Fruit fly (Drosophila melanogaster) whole organism, embryonic: ENCODE data around the gene aop.
A peak's percentile ranks its signal among the peaks of the same experiment; 100 is the strongest.

Experiments used
- Bgb ChIP-seq: fragments of 200-800 bp; sonication (Bioruptor generic); IDR thresholded peaks from 2 replicates; pipeline ENCODE4 v1.3.6; 2022; ENCODE audit warnings: missing biosample characterization, missing genetic modification characterization; ENCODE audit not compliant: partially characterized antibody
- CG10274 ChIP-seq: fragments of 200-800 bp; sonication (Bioruptor generic); optimal IDR thresholded peaks from 3 replicates; lab custom pipeline; 2017; ENCODE audit warnings: missing biosample characterization, mild to moderate bottlenecking, missing genetic modification characterization
- CG14014 ChIP-seq: fragments of 200-800 bp; sonication (Bioruptor generic); IDR thresholded peaks from 2 replicates; pipeline ENCODE4 v1.3.6; 2022; ENCODE audit warnings: missing biosample characterization, missing genetic modification characterization
- CG1602 ChIP-seq: fragments of 200-800 bp; sonication (Bioruptor generic); optimal IDR thresholded peaks from 3 replicates; lab custom pipeline; 2016; ENCODE audit warnings: missing biosample characterization, missing genetic modification characterization
- CG16815 ChIP-seq: fragments of 200-800 bp; sonication (Bioruptor generic); optimal IDR thresholded peaks from 3 replicates; lab custom pipeline; 2017; ENCODE audit warnings: missing biosample characterization, mild to moderate bottlenecking, missing genetic modification characterization
- CG17328 ChIP-seq: fragments of 200-800 bp; sonication (Bioruptor generic); IDR thresholded peaks from 2 replicates; pipeline ENCODE4 v1.3.6; 2022; ENCODE audit warnings: missing biosample characterization, missing genetic modification characterization
- CG17385 ChIP-seq: fragments of 200-800 bp; sonication (Bioruptor generic); optimal IDR thresholded peaks from 3 replicates; lab custom pipeline; 2018; ENCODE audit warnings: missing biosample characterization, mild to moderate bottlenecking, missing genetic modification characterization
- CG17912 ChIP-seq: fragments of 200-800 bp; sonication (Bioruptor generic); optimal IDR thresholded peaks from 2 replicates; lab custom pipeline; 2018; ENCODE audit warnings: missing biosample characterization, mild to moderate bottlenecking, missing genetic modification characterization
- CG18011 ChIP-seq: fragments of 200-800 bp; sonication (Bioruptor generic); optimal IDR thresholded peaks from 2 replicates; lab custom pipeline; 2017; ENCODE audit warnings: missing biosample characterization, missing genetic modification characterization, mild to moderate bottlenecking, moderate library complexity, missing genotype
- CG18764 ChIP-seq: fragments of 200-800 bp; sonication (Bioruptor generic); optimal IDR thresholded peaks from 3 replicates; lab custom pipeline; 2016; ENCODE audit warnings: missing biosample characterization, missing genetic modification characterization
- CG2120 ChIP-seq: fragments of 200-800 bp; sonication (Bioruptor generic); optimal IDR thresholded peaks from 3 replicates; lab custom pipeline; 2016; ENCODE audit warnings: missing biosample characterization, missing genetic modification characterization
- CG2678 ChIP-seq: fragments of 200-800 bp; sonication (Bioruptor generic); optimal IDR thresholded peaks from 3 replicates; lab custom pipeline; 2019; ENCODE audit warnings: missing biosample characterization, mild to moderate bottlenecking, missing genetic modification characterization, moderate library complexity
- CG30403 ChIP-seq: fragments of 200-800 bp; sonication (Bioruptor generic); optimal IDR thresholded peaks from 3 replicates; lab custom pipeline; 2016; ENCODE audit warnings: missing biosample characterization, missing genetic modification characterization
- CG31365 ChIP-seq: fragments of 200-800 bp; sonication (Bioruptor generic); optimal IDR thresholded peaks from 2 replicates; lab custom pipeline; 2018; ENCODE audit warnings: missing biosample characterization, mild to moderate bottlenecking, missing genetic modification characterization
- CG31441 ChIP-seq: fragments of 200-800 bp; sonication (Bioruptor generic); IDR thresholded peaks from 2 replicates; pipeline ENCODE4 v1.3.6; 2022; ENCODE audit warnings: missing biosample characterization, missing genetic modification characterization
- CG33213 ChIP-seq: fragments of 200-800 bp; sonication (Bioruptor generic); optimal IDR thresholded peaks from 3 replicates; lab custom pipeline; 2016; ENCODE audit warnings: missing biosample characterization, missing genetic modification characterization
- CG5245 ChIP-seq: fragments of 200-800 bp; sonication (Bioruptor generic); optimal IDR thresholded peaks from 3 replicates; lab custom pipeline; 2016; ENCODE audit warnings: missing biosample characterization, missing genetic modification characterization
- CG6175 ChIP-seq: fragments of 200-800 bp; sonication (Bioruptor generic); IDR thresholded peaks from 3 replicates; pipeline ENCODE4 v1.3.6; 2022; ENCODE audit warnings: missing biosample characterization, missing genetic modification characterization
- CG6689 ChIP-seq: fragments of 200-800 bp; sonication (Bioruptor generic); IDR thresholded peaks from 2 replicates; pipeline ENCODE4 v1.3.6; 2022; ENCODE audit warnings: missing biosample characterization, missing genetic modification characterization
- CG7372 ChIP-seq: fragments of 200-800 bp; sonication (Bioruptor generic); IDR thresholded peaks from 2 replicates; pipeline ENCODE4 v1.3.6; 2022; ENCODE audit warnings: missing biosample characterization, missing genetic modification characterization
- CG7745 ChIP-seq: fragments of 200-800 bp; sonication (Bioruptor generic); optimal IDR thresholded peaks from 2 replicates; lab custom pipeline; 2018; ENCODE audit warnings: missing biosample characterization, mild to moderate bottlenecking, missing genetic modification characterization, moderate library complexity
- CG7839 ChIP-seq: fragments of 200-800 bp; sonication (Bioruptor generic); optimal IDR thresholded peaks from 3 replicates; lab custom pipeline; 2018; ENCODE audit warnings: missing biosample characterization, mild to moderate bottlenecking, missing genetic modification characterization, moderate library complexity
- CG8478 ChIP-seq: fragments of >200 bp; optimal IDR thresholded peaks from 2 replicates; lab custom pipeline; 2018
- CG9437 ChIP-seq: fragments of 200-800 bp; sonication (Bioruptor generic); optimal IDR thresholded peaks from 2 replicates; lab custom pipeline; 2018; ENCODE audit warnings: missing biosample characterization, mild to moderate bottlenecking, missing genetic modification characterization
- Chrac-16 ChIP-seq: fragments of 200-800 bp; sonication (Bioruptor generic); optimal IDR thresholded peaks from 3 replicates; lab custom pipeline; 2016; ENCODE audit warnings: missing biosample characterization, missing genetic modification characterization
- Dip3 ChIP-seq: fragments of 200-800 bp; sonication (Bioruptor generic); optimal IDR thresholded peaks from 3 replicates; lab custom pipeline; 2016; ENCODE audit warnings: missing biosample characterization, missing genetic modification characterization
- Hey ChIP-seq: fragments of 200-800 bp; sonication (Bioruptor generic); optimal IDR thresholded peaks from 3 replicates; lab custom pipeline; 2018; ENCODE audit warnings: missing biosample characterization, mild to moderate bottlenecking, missing genetic modification characterization
- HmgZ ChIP-seq: fragments of 200-800 bp; sonication (Bioruptor generic); optimal IDR thresholded peaks from 2 replicates; lab custom pipeline; 2018; ENCODE audit warnings: missing biosample characterization, mild to moderate bottlenecking, missing genetic modification characterization
- Mes4 ChIP-seq: fragments of 200-800 bp; sonication (Bioruptor generic); optimal IDR thresholded peaks from 2 replicates; lab custom pipeline; 2016; ENCODE audit warnings: missing biosample characterization, missing genetic modification characterization
- Oaz ChIP-seq: fragments of 200-800 bp; sonication (Bioruptor generic); IDR thresholded peaks from 2 replicates; pipeline ENCODE4 v1.3.6; 2022; ENCODE audit warnings: missing biosample characterization, missing genetic modification characterization
- Oli ChIP-seq: fragments of 200-800 bp; sonication (Bioruptor generic); optimal IDR thresholded peaks from 2 replicates; lab custom pipeline; 2018; ENCODE audit warnings: missing biosample characterization, mild to moderate bottlenecking, missing genetic modification characterization, moderate library complexity
- Six4 ChIP-seq: fragments of 200-800 bp; sonication (Bioruptor generic); optimal IDR thresholded peaks from 2 replicates; lab custom pipeline; 2016; ENCODE audit warnings: missing biosample characterization, missing genetic modification characterization
- Trl ChIP-seq, 3 experiments: fragments of >200 bp in 2 of 3; fragments of 200-800 bp in 1 of 3; sonication (Bioruptor generic) in 1 of 3; optimal IDR thresholded peaks; 2 replicates in 1 of 3; 3 replicates in 2 of 3; lab custom pipeline; 2016 to 2017; ENCODE audit warnings: missing biosample characterization in 1 of 3, missing genetic modification characterization in 1 of 3
- bowl ChIP-seq: fragments of 200-800 bp; sonication (Bioruptor generic); IDR thresholded peaks from 2 replicates; pipeline ENCODE4 v1.3.6; 2022; ENCODE audit warnings: missing biosample characterization, missing genetic modification characterization
- br ChIP-seq: fragments of >200 bp; optimal IDR thresholded peaks from 2 replicates; lab custom pipeline; 2017
- cad ChIP-seq: fragments of >200 bp; optimal IDR thresholded peaks from 2 replicates; lab custom pipeline; 2017; ENCODE audit warnings: missing biosample characterization, missing genetic modification characterization
- crc ChIP-seq: fragments of 200-800 bp; sonication (Bioruptor generic); optimal IDR thresholded peaks from 2 replicates; lab custom pipeline; 2016; ENCODE audit warnings: missing biosample characterization, missing genetic modification characterization
- grau ChIP-seq: fragments of 200-800 bp; optimal IDR thresholded peaks from 3 replicates; lab custom pipeline; 2019; ENCODE audit warnings: missing biosample characterization, mild to moderate bottlenecking, missing genetic modification characterization, moderate library complexity
- grn ChIP-seq: fragments of 200-800 bp; sonication (Bioruptor generic); optimal IDR thresholded peaks from 3 replicates; lab custom pipeline; 2017; ENCODE audit warnings: missing biosample characterization, missing genetic modification characterization
- inv ChIP-seq: fragments of 200-800 bp; sonication (Bioruptor generic); IDR thresholded peaks from 2 replicates; pipeline ENCODE4 v1.3.6; 2022; ENCODE audit warnings: missing biosample characterization, missing genetic modification characterization; ENCODE audit not compliant: partially characterized antibody
- lov ChIP-seq, 2 experiments: fragments of 200-800 bp in 1 of 2; fragments of >200 bp in 1 of 2; sonication (Bioruptor generic) in 1 of 2; IDR thresholded peaks in 1 of 2; optimal IDR thresholded peaks in 1 of 2; 2 replicates in 1 of 2; 3 replicates in 1 of 2; pipeline versions ENCODE4 v1.3.6 to Lab custom; 2017 to 2022; ENCODE audit warnings: missing biosample characterization in 1 of 2, missing genetic modification characterization in 1 of 2
- mam ChIP-seq: fragments of 200-800 bp; sonication (Bioruptor generic); optimal IDR thresholded peaks from 3 replicates; lab custom pipeline; 2016; ENCODE audit warnings: missing biosample characterization, missing genetic modification characterization
- peb ChIP-seq: fragments of 200-800 bp; sonication (Bioruptor generic); IDR thresholded peaks from 2 replicates; pipeline ENCODE4 v1.3.6; 2022; ENCODE audit warnings: missing biosample characterization, missing genetic modification characterization
- pho ChIP-seq: fragments of 200-800 bp; sonication (Bioruptor generic); optimal IDR thresholded peaks from 2 replicates; lab custom pipeline; 2016; ENCODE audit warnings: missing biosample characterization, missing genetic modification characterization
- ro ChIP-seq: fragments of 200-800 bp; sonication (Bioruptor generic); IDR thresholded peaks from 2 replicates; pipeline ENCODE4 v1.3.6; 2022; ENCODE audit warnings: missing biosample characterization, missing genetic modification characterization
- run ChIP-seq: fragments of 200-800 bp; sonication (Bioruptor generic); optimal IDR thresholded peaks from 3 replicates; lab custom pipeline; 2018; ENCODE audit warnings: missing biosample characterization, mild to moderate bottlenecking, missing genetic modification characterization
- sisA ChIP-seq: fragments of 200-800 bp; sonication (Bioruptor generic); IDR thresholded peaks from 2 replicates; pipeline ENCODE4 v1.3.6; 2022; ENCODE audit warnings: missing biosample characterization, missing genetic modification characterization
- sug ChIP-seq: fragments of 200-800 bp; optimal IDR thresholded peaks from 2 replicates; lab custom pipeline; 2019; ENCODE audit warnings: missing biosample characterization, mild to moderate bottlenecking, missing genetic modification characterization, moderate library complexity
- wdn ChIP-seq: fragments of 200-800 bp; sonication (Bioruptor generic); IDR thresholded peaks from 2 replicates; pipeline ENCODE4 v1.3.6; 2022; ENCODE audit warnings: missing biosample characterization, missing genetic modification characterization
- yki ChIP-seq: fragments of >200 bp; optimal IDR thresholded peaks from 3 replicates; lab custom pipeline; 2018
- zen ChIP-seq: fragments of 200-800 bp; sonication (Bioruptor generic); optimal IDR thresholded peaks from 3 replicates; lab custom pipeline; 2018; ENCODE audit warnings: missing biosample characterization, mild to moderate bottlenecking, missing genetic modification characterization, moderate library complexity

aop gene

dm6 chr2L:2179366-2179765 is 812 bp upstream of the aop start (continued):
- no peak for TF ChIP-seq CG7745
- peak; percentile 38 for TF ChIP-seq zen (tag; lab: Kevin White, UChicago)
- TF ChIP-seq, all 482 proteins: peak for 340

dm6 chr2L:2178810-2179143 is 223 bp upstream of the aop start:
- TF ChIP-seq cad (GFP tag; lab: Kevin White, UChicago) (no peak), crc (GFP tag; lab: Kevin White, UChicago) (no peak), CG30403 (GFP tag; lab: Kevin White, UChicago) (peak; percentile 4), CG6175 (no peak), CG16815 (GFP tag; lab: Kevin White, UChicago) (no peak), CG31441 (GFP tag; lab: Robert Waterston, UW) (no peak), CG7839 (no peak), Hey (tag; lab: Kevin White, UChicago) (no peak), CG17328 (GFP tag; lab: Robert Waterston, UW) (no peak), sug (no peak), CG17912 (GFP tag; lab: Kevin White, UChicago) (no peak), br (lab: Kevin White, UChicago) (no peak), CG2120 (peak; percentile 18), bowl (GFP tag; lab: Robert Waterston, UW) (no peak), run (tag; lab: Kevin White, UChicago) (no peak), grn (GFP tag; lab: Kevin White, UChicago) (peak; percentile 50), CG33213 (GFP tag; lab: Kevin White, UChicago) (no peak), lov (optimal IDR thresholded peaks at IDR 0.05; lab: Kevin White, UChicago) (no peak), lov (GFP tag; IDR thresholded peaks at IDR 0.05; lab: Robert Waterston, UW) (no peak), yki (peak; percentile 15), Six4 (GFP tag; lab: Kevin White, UChicago) (no peak), Trl (optimal IDR thresholded peaks at IDR 0.05; lab: Kevin White, UChicago) (peak; percentile 82 to 85), Trl (GFP tag; optimal IDR thresholded peaks at IDR 0.05; lab: Kevin White, UChicago) (no peak), CG8478 (lab: Kevin White, UChicago) (no peak), CG18011 (no peak), sisA (GFP tag; lab: Robert Waterston, UW) (no peak), CG2678 (tag; lab: Kevin White, UChicago) (no peak), CG7372 (GFP tag; lab: Robert Waterston, UW) (no peak), Dip3 (no peak), peb (GFP tag; lab: Robert Waterston, UW) (no peak), CG5245 (GFP tag; lab: Kevin White, UChicago) (no peak), pho (GFP tag; lab: Kevin White, UChicago) (no peak), CG6689 (GFP tag; lab: Robert Waterston, UW) (no peak), Bgb (GFP tag; lab: Robert Waterston, UW) (0 out of 2 replicates have a peak, but pooled peaks have one; percentile 5), Mes4 (GFP tag; lab: Kevin White, UChicago) (no peak), Oli (tag; lab: Kevin White, UChicago) (peak; percentile 3), CG10274 (GFP tag; lab: Kevin White, UChicago) (no peak), grau (tag; lab: Kevin White, UChicago) (peak; percentile 75), inv (GFP tag; lab: Robert Waterston, UW) (no peak), Oaz (GFP tag; lab: Robert Waterston, UW) (no peak), wdn (GFP tag; lab: Robert Waterston, UW) (peak; percentile 46; the same call in 1 of the 2 replicates), CG9437 (no peak), CG17385 (GFP tag; lab: Kevin White, UChicago) (no peak), CG14014 (GFP tag; lab: Robert Waterston, UW) (0 out of 2 replicates have a peak, but pooled peaks have one; percentile 4), CG18764 (GFP tag; lab: Kevin White, UChicago) (no peak), CG31365 (tag; lab: Kevin White, UChicago) (no peak), Chrac-16 (GFP tag; lab: Kevin White, UChicago) (no peak), mam (GFP tag; lab: Kevin White, UChicago) (no peak), ro (GFP tag; lab: Robert Waterston, UW) (no peak), HmgZ (tag; lab: Kevin White, UChicago) (no peak), CG1602 (GFP tag; lab: Kevin White, UChicago) (no peak)
